Worm (Caenorhabditis elegans): ENCODE measurements around the gene Y57G11C.23.

DNA sequence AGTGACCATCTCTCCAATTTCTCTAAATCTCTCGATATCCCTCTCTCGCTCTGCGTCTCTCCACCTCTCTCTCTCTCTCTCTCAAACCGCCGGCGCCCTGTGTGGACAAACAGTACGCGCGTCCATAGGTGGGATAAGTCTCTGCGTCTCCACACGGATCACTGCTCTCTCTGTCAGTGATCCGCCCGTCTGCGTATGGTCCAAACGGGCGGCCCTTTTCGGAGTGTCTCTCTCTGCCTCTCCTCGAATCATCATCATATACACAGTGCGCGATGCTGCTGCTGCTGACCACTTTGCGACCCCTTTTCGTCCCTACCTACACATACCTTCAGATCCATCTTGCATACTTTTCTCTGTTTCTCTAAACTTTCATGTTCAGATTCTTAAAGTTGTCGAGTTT, 10.7 kb upstream of the Y57G11C.23 start:
- peak; percentile 16 for TF ChIP-seq cog-1 (tag; optimal IDR thresholded peaks at IDR 0.05)
- TF ChIP-seq ref-1 (GFP tag; conservative IDR thresholded peaks at IDR 0.05) = no peak
- TF ChIP-seq med-1 (GFP tag; optimal IDR thresholded peaks at IDR 0.05; ENCODE audit: insufficient read depth) = no peak
- TF ChIP-seq ztf-29 (GFP tag; IDR thresholded peaks at IDR 0.05) = no peak
- 0 out of 2 replicates have a peak, but pooled peaks have one; percentile 24 for TF ChIP-seq ztf-23 (GFP tag; IDR thresholded peaks at IDR 0.05)
